Worm (Caenorhabditis elegans): Measurements from ENCODE around the gene glb-11.

ce11 chrIII:4012036-4012435 is 20.0 kb upstream of the glb-11 start, which contains the start of gene C36E8.4:
- TF ChIP-seq ceh-16 (tag; optimal IDR thresholded peaks at IDR 0.05) (no peak), unc-62 (GFP tag; optimal IDR thresholded peaks at IDR 0.05) (no peak), skn-1 (tag; optimal IDR thresholded peaks at IDR 0.05) (no peak), ztf-11 (tag; optimal IDR thresholded peaks at IDR 0.05) (no peak), mdl-1 (tag; optimal IDR thresholded peaks at IDR 0.05) (no peak), lin-39 (tag; optimal IDR thresholded peaks at IDR 0.05) (no peak)
